Worm (Caenorhabditis elegans) whole organism, mixed stage, embryonic: Measurements from ENCODE around the gene T05E12.8.

Experiments used
- M03D4.4 ChIP-seq: sonication (generic microtip); optimal IDR thresholded peaks from 2 replicates; lab custom pipeline; 2017; ENCODE audit warnings: mild to moderate bottlenecking, missing genetic modification characterization, missing compliant biosample characterization
- bed-3 ChIP-seq: fragments of 200-800 bp; sonication (Bioruptor generic); optimal IDR thresholded peaks from 3 replicates; lab custom pipeline; 2018; ENCODE audit warnings: mild to moderate bottlenecking, missing genetic modification characterization, moderate library complexity, missing compliant biosample characterization
- ceh-39 ChIP-seq: fragments of 150-350 bp; optimal IDR thresholded peaks from 2 replicates; lab custom pipeline; 2014; ENCODE audit warnings: missing biosample characterization, missing genetic modification characterization
- ceh-83 ChIP-seq: fragments of 200-800 bp; sonication (Bioruptor generic); optimal IDR thresholded peaks from 2 replicates; lab custom pipeline; 2018; ENCODE audit warnings: mild to moderate bottlenecking, missing genetic modification characterization, missing compliant biosample characterization
- drap-1 ChIP-seq: fragments of 200-800 bp; sonication (Bioruptor generic); optimal IDR thresholded peaks from 3 replicates; lab custom pipeline; 2018; ENCODE audit warnings: mild to moderate bottlenecking, missing genetic modification characterization, missing compliant biosample characterization
- flh-1 ChIP-seq: fragments of 200-800 bp; sonication (Bioruptor generic); optimal IDR thresholded peaks from 2 replicates; lab custom pipeline; 2018; ENCODE audit warnings: mild to moderate bottlenecking, missing genetic modification characterization, moderate library complexity, missing compliant biosample characterization
- ham-2 ChIP-seq: fragments of 200-800 bp; sonication (Bioruptor generic); optimal IDR thresholded peaks from 2 replicates; lab custom pipeline; 2018; ENCODE audit warnings: mild to moderate bottlenecking, missing genetic modification characterization, missing compliant biosample characterization
- hlh-1 ChIP-seq: fragments of 150-350 bp; optimal IDR thresholded peaks from 2 replicates; lab custom pipeline; 2014; ENCODE audit warnings: missing biosample characterization, missing genetic modification reagents, missing genetic modification characterization
- lin-13 ChIP-seq: fragments of 150-350 bp; optimal IDR thresholded peaks from 2 replicates; lab custom pipeline; 2014; ENCODE audit warnings: missing biosample characterization, missing genetic modification characterization
- lin-32 ChIP-seq: fragments of 200-800 bp; sonication (Bioruptor generic); optimal IDR thresholded peaks from 2 replicates; lab custom pipeline; 2018; ENCODE audit warnings: mild to moderate bottlenecking, missing genetic modification characterization, missing compliant biosample characterization
- lsy-2 ChIP-seq: fragments of 150-350 bp; optimal IDR thresholded peaks from 2 replicates; lab custom pipeline; 2014; ENCODE audit warnings: missing biosample characterization, missing genetic modification characterization
- mab-5 ChIP-seq: fragments of 150-350 bp; optimal IDR thresholded peaks from 2 replicates; lab custom pipeline; 2014; ENCODE audit warnings: missing biosample characterization, missing genetic modification characterization
- mep-1 ChIP-seq: fragments of 150-350 bp; optimal IDR thresholded peaks from 2 replicates; lab custom pipeline; 2017; ENCODE audit warnings: missing biosample characterization, missing genetic modification reagents, missing genetic modification characterization, inconsistent platforms
- mls-2 ChIP-seq: sonication (generic microtip); optimal IDR thresholded peaks from 2 replicates; lab custom pipeline; 2016; ENCODE audit warnings: mild to moderate bottlenecking, missing genetic modification characterization, moderate library complexity, missing compliant biosample characterization
- nhr-12 ChIP-seq: fragments of 150-350 bp; optimal IDR thresholded peaks from 2 replicates; lab custom pipeline; 2014; ENCODE audit warnings: missing biosample characterization, missing genetic modification characterization
- nhr-2 ChIP-seq: fragments of 150-350 bp; optimal IDR thresholded peaks from 2 replicates; lab custom pipeline; 2014; ENCODE audit warnings: missing biosample characterization, missing genetic modification characterization
- nhr-237 ChIP-seq: fragments of 150-350 bp; optimal IDR thresholded peaks from 2 replicates; lab custom pipeline; 2014; ENCODE audit warnings: missing biosample characterization, missing genetic modification characterization
- nhr-28 ChIP-seq: fragments of 150-350 bp; optimal IDR thresholded peaks from 2 replicates; lab custom pipeline; 2014; ENCODE audit warnings: missing biosample characterization, missing genetic modification characterization
- nhr-76 ChIP-seq: sonication (generic microtip); optimal IDR thresholded peaks from 2 replicates; lab custom pipeline; 2017; ENCODE audit warnings: missing biosample characterization, missing genetic modification characterization
- pha-4 ChIP-seq: fragments of 150-350 bp; optimal IDR thresholded peaks from 2 replicates; lab custom pipeline; 2018; ENCODE audit warnings: missing biosample characterization, missing genetic modification reagents, missing genetic modification characterization
- sem-2 ChIP-seq: fragments of 200-800 bp; sonication (Bioruptor generic); optimal IDR thresholded peaks from 2 replicates; lab custom pipeline; 2018; ENCODE audit warnings: mild to moderate bottlenecking, missing genetic modification characterization, missing compliant biosample characterization
- snpc-4 ChIP-seq: fragments of 150-350 bp; optimal IDR thresholded peaks from 2 replicates; lab custom pipeline; 2014; ENCODE audit warnings: missing biosample characterization, missing genetic modification characterization
- sptf-1 ChIP-seq: sonication (generic microtip); optimal IDR thresholded peaks from 2 replicates; lab custom pipeline; 2017; ENCODE audit warnings: mild to moderate bottlenecking, missing genetic modification characterization, moderate library complexity, missing compliant biosample characterization
- tbx-8 ChIP-seq: fragments of 200-800 bp; sonication (Bioruptor generic); optimal IDR thresholded peaks from 2 replicates; lab custom pipeline; 2018; ENCODE audit warnings: mild to moderate bottlenecking, missing genetic modification characterization, moderate library complexity, missing compliant biosample characterization
- unc-39 ChIP-seq: fragments of 150-350 bp; optimal IDR thresholded peaks from 2 replicates; lab custom pipeline; 2014; ENCODE audit warnings: missing biosample characterization, missing genetic modification characterization
- unc-62 ChIP-seq: fragments of 150-350 bp; optimal IDR thresholded peaks from 2 replicates; lab custom pipeline; 2014; ENCODE audit warnings: missing biosample characterization, missing genetic modification reagents, missing genetic modification characterization
- zip-8 ChIP-seq: fragments of 150-350 bp; optimal IDR thresholded peaks from 2 replicates; lab custom pipeline; 2014; ENCODE audit warnings: missing biosample characterization, missing genetic modification characterization

Gene T05E12.8

ce11 chrV:17068839-17069238 is at the start of gene T05E12.8:
TSS of gene T05E12.8 (plus strand) at chrV:17069139.
- no peak for TF ChIP-seq ceh-39 (tag; lab: Kevin White, UChicago)
- no peak for TF ChIP-seq nhr-28 (tag; lab: Kevin White, UChicago)
- TF ChIP-seq nhr-237 (tag; lab: Kevin White, UChicago): no peak
- TF ChIP-seq nhr-2 (tag; lab: Kevin White, UChicago): no peak
- no peak for TF ChIP-seq pha-4 (tag; lab: Kevin White, UChicago)
- TF ChIP-seq, all 35 proteins: peak for 0

DNA sequence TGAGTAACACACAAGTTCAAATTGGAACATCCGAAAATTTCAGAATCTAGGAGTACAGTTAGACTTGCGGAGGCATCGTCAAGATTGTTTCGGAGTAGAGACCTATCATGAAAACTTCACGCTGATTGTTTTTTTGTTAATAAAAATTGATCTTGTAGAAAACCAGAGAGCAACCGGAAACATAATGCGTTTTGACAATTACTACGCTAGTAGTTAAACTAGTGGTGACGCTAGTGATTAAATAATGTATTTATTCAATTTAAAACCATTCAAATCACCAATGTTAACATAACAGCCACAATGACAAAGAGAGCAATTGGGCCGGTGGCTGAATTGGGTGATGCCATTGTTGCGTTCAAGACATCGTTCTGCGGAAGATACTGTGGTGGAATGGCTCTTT is 49.2 kb upstream of the T05E12.8 start, which contains the start of gene F49H6.17:
Gene F49H6.17 (plus strand): TSS at position 301 of the 400 bp plus-strand sequence.
- TF ChIP-seq ham-2 (GFP tag; lab: Kevin White, UChicago) (no peak), hlh-1 (tag; lab: Kevin White, UChicago) (no peak), sptf-1 (no peak), mls-2 (tag; lab: Kevin White, UChicago) (no peak), lin-32 (GFP tag; lab: Kevin White, UChicago) (no peak), ceh-39 (tag; lab: Kevin White, UChicago) (no peak), tbx-8 (GFP tag; lab: Kevin White, UChicago) (no peak), nhr-28 (tag; lab: Kevin White, UChicago) (no peak), lin-13 (tag; lab: Kevin White, UChicago) (no peak), unc-62 (GFP tag; lab: Kevin White, UChicago) (no peak), zip-8 (tag; lab: Kevin White, UChicago) (no peak), bed-3 (no peak), M03D4.4 (tag; lab: Kevin White, UChicago) (no peak), sem-2 (GFP tag; lab: Kevin White, UChicago) (no peak), nhr-12 (tag; lab: Kevin White, UChicago) (no peak), nhr-76 (tag; lab: Kevin White, UChicago) (no peak)

DNA sequence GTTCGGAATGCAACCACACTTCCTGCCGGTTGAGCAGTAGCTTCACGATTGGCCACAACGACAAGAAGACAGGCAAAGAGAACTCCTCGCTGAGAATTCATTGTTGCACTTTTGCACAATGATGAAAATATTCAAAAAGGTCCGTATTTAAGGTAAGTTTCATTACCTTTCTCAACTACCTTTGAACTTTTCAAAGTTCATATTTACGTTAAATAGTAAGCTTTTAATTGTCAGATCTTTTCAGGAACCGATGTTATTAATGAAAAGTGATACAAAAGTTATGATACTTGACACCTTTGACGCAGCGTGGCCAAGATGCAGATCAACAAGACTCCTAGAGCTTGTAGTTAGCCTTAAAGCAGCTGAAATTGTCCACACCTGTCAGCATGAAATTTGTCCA is 47.6 kb upstream of the T05E12.8 start, which contains the start of gene F49H6.12:
Gene F49H6.12 (minus strand): TSS at position 101 of the 400 bp plus-strand sequence.
- TF ChIP-seq unc-39 (tag; lab: Kevin White, UChicago) (no peak), nhr-12 (tag; lab: Kevin White, UChicago) (no peak), mls-2 (tag; lab: Kevin White, UChicago) (no peak), lin-13 (tag; lab: Kevin White, UChicago) (no peak), snpc-4 (tag; lab: Kevin White, UChicago) (no peak), lin-32 (GFP tag; lab: Kevin White, UChicago) (no peak), drap-1 (GFP tag; lab: Kevin White, UChicago) (no peak), sem-2 (GFP tag; lab: Kevin White, UChicago) (no peak)
- TF ChIP-seq, all 35 proteins: peak for 0

- TF ChIP-seq lsy-2: no peak
These were observed 46.2 kb upstream of the T05E12.8 start, which contains the start of the genes F49H6.8 and F49H6.5 for ce11 chrV:17022613-17023322. TSS of gene F49H6.8 (minus strand) at chrV:17022663. TSS of gene F49H6.5 (plus strand) at chrV:17023241.

DNA sequence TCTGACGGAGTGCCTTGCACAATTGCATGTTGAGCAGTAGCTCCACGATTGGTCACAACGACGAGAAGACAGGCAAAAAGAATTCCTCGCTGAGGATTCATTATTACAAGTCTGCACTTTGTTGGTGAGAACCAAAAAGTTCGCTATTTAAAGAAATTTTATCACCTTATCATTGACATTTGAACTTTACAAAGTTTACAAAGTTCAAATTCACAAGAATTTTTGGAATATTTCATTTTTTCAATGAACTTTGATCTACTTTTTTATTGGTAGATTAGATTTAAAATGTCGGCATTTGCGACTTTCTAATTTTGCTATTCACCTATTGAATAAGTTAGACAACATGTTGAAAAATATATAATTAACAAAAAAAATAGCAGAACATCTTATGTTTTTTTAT is 42.6 kb upstream of the T05E12.8 start, which contains the start of gene F49H6.15:
Gene F49H6.15 (minus strand): TSS at position 101 of the 400 bp plus-strand sequence.
- no peak for TF ChIP-seq mab-5 (tag; lab: Kevin White, UChicago)
- no peak for TF ChIP-seq pha-4 (tag; lab: Kevin White, UChicago)
- TF ChIP-seq mep-1: no peak
- TF ChIP-seq lsy-2: no peak
- TF ChIP-seq unc-62 (GFP tag; lab: Kevin White, UChicago): no peak
- no peak for TF ChIP-seq lin-32 (GFP tag; lab: Kevin White, UChicago)
- no peak for TF ChIP-seq nhr-28 (tag; lab: Kevin White, UChicago)
- TF ChIP-seq lin-13 (tag; lab: Kevin White, UChicago): no peak
- no peak for TF ChIP-seq snpc-4 (tag; lab: Kevin White, UChicago)
- TF ChIP-seq ham-2 (GFP tag; lab: Kevin White, UChicago): no peak
- TF ChIP-seq M03D4.4 (tag; lab: Kevin White, UChicago): no peak
- TF ChIP-seq flh-1 (GFP tag; lab: Kevin White, UChicago): no peak
- no peak for TF ChIP-seq sptf-1
- no peak for TF ChIP-seq ceh-83
- TF ChIP-seq unc-39 (tag; lab: Kevin White, UChicago): no peak
- TF ChIP-seq mls-2 (tag; lab: Kevin White, UChicago): no peak
- no peak for TF ChIP-seq zip-8 (tag; lab: Kevin White, UChicago)
- TF ChIP-seq sem-2 (GFP tag; lab: Kevin White, UChicago): no peak
